Fruit fly (Drosophila melanogaster): ENCODE data around the gene CG31174.

The CG31174 gene

DNA sequence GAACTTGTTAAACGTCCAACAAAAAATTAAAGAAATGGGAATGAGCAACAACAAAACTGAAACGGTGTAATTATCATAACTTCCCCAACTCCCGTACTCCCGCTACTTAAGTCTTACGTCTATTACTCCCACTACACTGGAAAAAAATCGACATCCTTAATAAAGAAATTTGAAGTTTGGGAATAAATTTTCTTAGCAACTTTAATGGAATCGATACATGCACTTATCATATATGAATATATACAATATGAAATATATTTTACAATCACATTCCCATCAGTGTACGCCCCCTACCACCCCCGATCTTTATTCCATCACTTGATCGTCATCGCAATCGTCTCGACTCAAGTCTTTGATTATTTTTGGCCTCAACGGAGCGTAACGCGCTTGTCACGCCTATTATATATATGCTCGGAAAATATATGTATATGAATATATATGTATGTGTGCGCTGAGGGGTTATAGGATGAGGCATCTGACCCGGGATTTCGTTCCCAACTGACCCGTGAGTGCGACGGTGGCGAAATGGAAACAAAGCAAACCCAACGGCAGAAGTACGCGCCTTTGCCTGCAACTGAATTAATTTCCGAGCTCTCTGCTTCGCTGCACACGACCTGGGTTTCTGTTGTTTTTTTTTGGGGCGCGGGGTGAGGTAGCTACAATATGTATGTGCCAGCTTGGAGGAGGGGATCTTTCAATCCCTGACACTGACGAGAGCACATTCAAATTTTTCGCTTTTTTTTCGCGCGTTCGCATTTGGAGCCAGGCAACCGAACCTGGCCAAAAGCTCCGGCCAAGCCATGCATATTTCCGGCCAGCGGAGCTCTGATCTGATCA, 34.9 kb downstream of the CG31174 start:
- TF ChIP-seq CG34406 (GFP tag; optimal IDR thresholded peaks at IDR 0.05) (peak; percentile 37), dsx (GFP tag; optimal IDR thresholded peaks at IDR 0.05; ENCODE audit: poor library complexity, severe bottlenecking) (peak; percentile 7), Hr38 (GFP tag; optimal IDR thresholded peaks at IDR 0.05) (no peak), CG10631 (GFP tag; optimal IDR thresholded peaks at IDR 0.05) (peak; percentile 10), Sox102F (GFP tag; optimal IDR thresholded peaks at IDR 0.05) (no peak), lz (GFP tag; optimal IDR thresholded peaks at IDR 0.05) (peak; percentile 4), svp (GFP tag) (peak; percentile 96), acj6 (GFP tag; optimal IDR thresholded peaks at IDR 0.05) (peak; percentile 44), achi (GFP tag; optimal IDR thresholded peaks at IDR 0.05) (peak; percentile 34), Hr4 (GFP tag; optimal IDR thresholded peaks at IDR 0.05) (peak; percentile 10), CG6854 (GFP tag; optimal IDR thresholded peaks at IDR 0.05) (no peak), CG32006 (GFP tag; optimal IDR thresholded peaks at IDR 0.05) (peak; percentile 31), CG8119 (GFP tag; IDR thresholded peaks at IDR 0.05) (0 out of 3 replicates have a peak, but pooled peaks have one; percentile 16), CG6276 (GFP tag; optimal IDR thresholded peaks at IDR 0.05) (no peak), Smox (GFP tag; optimal IDR thresholded peaks at IDR 0.05) (peak; percentile 16), Ets96B (tag; optimal IDR thresholded peaks at IDR 0.05) (peak; percentile 15), Eip78C (GFP tag) (peak; percentile 72), eg (GFP tag; IDR thresholded peaks at IDR 0.05) (0 out of 3 replicates have a peak, but pooled peaks have one; percentile 9), Met (GFP tag; optimal IDR thresholded peaks at IDR 0.05) (peak; percentile 34), Gug (GFP tag; IDR thresholded peaks at IDR 0.05) (no peak), OdsH (GFP tag; optimal IDR thresholded peaks at IDR 0.05) (peak; percentile 10), Lpt (GFP tag; optimal IDR thresholded peaks at IDR 0.05) (no peak), spab (GFP tag; optimal IDR thresholded peaks at IDR 0.05) (no peak), dac (GFP tag; optimal IDR thresholded peaks at IDR 0.05) (no peak), Eip93F (GFP tag; optimal IDR thresholded peaks at IDR 0.05) (peak; percentile 5), CG16779 (tag; optimal IDR thresholded peaks at IDR 0.05) (no peak), CG15336 (GFP tag; IDR thresholded peaks at IDR 0.05) (peak; percentile 30; the same call in 1 of the 2 replicates), esn (GFP tag; optimal IDR thresholded peaks at IDR 0.05) (peak; percentile 22)

- no peak for TF ChIP-seq eg (GFP tag; IDR thresholded peaks at IDR 0.05)
- no peak for TF ChIP-seq Sox102F (GFP tag; optimal IDR thresholded peaks at IDR 0.05)
- TF ChIP-seq CG7368 (GFP tag; optimal IDR thresholded peaks at IDR 0.05): no peak
- no peak for TF ChIP-seq CG8319 (GFP tag; optimal IDR thresholded peaks at IDR 0.05)
- TF ChIP-seq net (GFP tag; optimal IDR thresholded peaks at IDR 0.05): no peak
- no peak for TF ChIP-seq CG6792 (GFP tag; optimal IDR thresholded peaks at IDR 0.05)
- TF ChIP-seq Gug (GFP tag; IDR thresholded peaks at IDR 0.05): no peak
- TF ChIP-seq CG1621 (tag; optimal IDR thresholded peaks at IDR 0.05): no peak
- TF ChIP-seq acj6 (GFP tag; optimal IDR thresholded peaks at IDR 0.05): no peak
- TF ChIP-seq cyc (GFP tag; optimal IDR thresholded peaks at IDR 0.05): no peak
- TF ChIP-seq CG6163 (GFP tag; IDR thresholded peaks at IDR 0.05): no peak
- TF ChIP-seq CG6854 (GFP tag; optimal IDR thresholded peaks at IDR 0.05): no peak
- no peak for TF ChIP-seq Ets21C (GFP tag; optimal IDR thresholded peaks at IDR 0.05)
- TF ChIP-seq CG10669 (GFP tag; optimal IDR thresholded peaks at IDR 0.05): no peak
- TF ChIP-seq Blimp-1 (GFP tag; optimal IDR thresholded peaks at IDR 0.05): no peak
- no peak for TF ChIP-seq Lpt (GFP tag; optimal IDR thresholded peaks at IDR 0.05)
These were observed 37.1 kb downstream of the CG31174 start, which contains the start of gene Gr93a for dm6 chr3R:21832203-21832602. Gene Gr93a (plus strand): TSS chr3R:21832503.

dm6 chr3R:21831040-21831439, 38.3 kb downstream of the CG31174 start:
- TF ChIP-seq salr (GFP tag; optimal IDR thresholded peaks at IDR 0.05) (no peak), Met (GFP tag; optimal IDR thresholded peaks at IDR 0.05) (no peak), CG6792 (GFP tag; optimal IDR thresholded peaks at IDR 0.05) (no peak), ss (GFP tag; optimal IDR thresholded peaks at IDR 0.05) (no peak), CG15336 (GFP tag; IDR thresholded peaks at IDR 0.05) (peak; percentile 13; the same call in 1 of the 2 replicates), Lpt (GFP tag; optimal IDR thresholded peaks at IDR 0.05) (peak; percentile 75), eg (GFP tag; IDR thresholded peaks at IDR 0.05) (peak; percentile 6; the same call in 1 of the 3 replicates), CG6163 (GFP tag; IDR thresholded peaks at IDR 0.05) (0 out of 3 replicates have a peak, but pooled peaks have one; percentile 10)

Measured in whole organism, prepupa.